Worm (Caenorhabditis elegans): ENCODE results near the gene srw-39.

DNA sequence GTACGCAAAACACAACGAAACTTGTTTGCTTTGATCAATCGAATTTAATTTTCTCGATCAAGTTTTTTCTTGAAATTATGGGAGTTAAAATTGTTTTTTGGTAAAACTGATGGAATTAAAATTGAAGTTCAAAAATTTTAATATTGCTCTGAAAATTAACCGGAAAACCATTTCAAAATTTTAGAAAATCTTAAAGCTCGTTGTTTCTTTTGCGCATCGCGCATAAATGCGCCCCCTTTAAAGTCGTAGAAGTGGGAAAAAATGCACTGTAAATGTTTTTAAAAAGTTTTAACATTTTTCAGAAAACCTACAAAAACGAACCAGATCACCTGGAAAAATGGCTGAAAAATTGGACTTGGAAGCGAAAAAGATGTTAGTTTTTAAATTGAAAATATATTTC is 31.2 kb upstream of the srw-39 start, which contains the start of gene fbxa-113:
- TF ChIP-seq pag-3 (tag; optimal IDR thresholded peaks at IDR 0.05; ENCODE audit: borderline replicate concordance): no peak
- TF ChIP-seq pros-1 (tag; optimal IDR thresholded peaks at IDR 0.05): no peak
- TF ChIP-seq ama-1 (optimal IDR thresholded peaks at IDR 0.05): no peak
- TF ChIP-seq ceh-14 (tag; optimal IDR thresholded peaks at IDR 0.05): no peak
- no peak for TF ChIP-seq sdc-2 (tag; optimal IDR thresholded peaks at IDR 0.05)
- TF ChIP-seq ceh-18 (tag; optimal IDR thresholded peaks at IDR 0.05): no peak
